Worm (Caenorhabditis elegans): ENCODE results near the gene mrpl-45.

The mrpl-45 gene

ce11 chrIII:1230174-1230573 is 28.4 kb upstream of the mrpl-45 start, which contains the start of gene pes-4:
Gene pes-4 (minus strand): TSS chrIII:1230274.
- TF ChIP-seq ekl-4 (GFP tag; IDR thresholded peaks at IDR 0.05) (no peak), hmg-1.2 (GFP tag; IDR thresholded peaks at IDR 0.05) (peak; percentile 46; the same call in 1 of the 2 replicates), ztf-6 (GFP tag; IDR thresholded peaks at IDR 0.05) (no peak)

- TF ChIP-seq zfh-2 (GFP tag; conservative IDR thresholded peaks at IDR 0.05) (peak; percentile 63), pha-4 (tag; optimal IDR thresholded peaks at IDR 0.05) (no peak), hmg-1.2 (GFP tag; IDR thresholded peaks at IDR 0.05) (peak; percentile 79)
These were observed 27.7 kb upstream of the mrpl-45 start for ce11 chrIII:1229510-1229909.

DNA sequence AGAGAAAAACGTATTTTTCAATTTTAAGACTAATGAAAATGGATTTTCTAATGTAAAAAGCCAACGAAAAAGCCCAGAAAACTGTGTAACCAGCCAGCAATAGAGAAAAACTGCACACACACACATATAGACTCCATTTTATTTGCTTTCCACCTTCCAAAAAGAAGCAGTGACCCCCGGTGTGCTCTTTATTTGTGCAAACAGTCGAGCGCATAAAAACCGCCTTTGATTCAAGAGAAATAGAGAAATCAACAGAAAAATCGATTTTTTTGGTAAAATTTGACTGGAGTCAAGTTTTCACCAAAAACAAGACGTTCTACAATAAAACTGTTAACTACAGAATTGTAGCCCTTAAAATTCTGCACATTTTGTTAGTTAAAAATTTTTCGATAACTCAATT is 26.8 kb upstream of the mrpl-45 start:
- TF ChIP-seq dpff-1 (tag; optimal IDR thresholded peaks at IDR 0.05) = no peak
- TF ChIP-seq mxl-1 (tag; optimal IDR thresholded peaks at IDR 0.05) = no peak
- TF ChIP-seq nhr-179 (tag; optimal IDR thresholded peaks at IDR 0.05) = no peak
- no peak for TF ChIP-seq nhr-90 (tag; optimal IDR thresholded peaks at IDR 0.05)
- no peak for TF ChIP-seq madf-3 (GFP tag; IDR thresholded peaks at IDR 0.05)
- no peak for TF ChIP-seq lin-54 (GFP tag; optimal IDR thresholded peaks at IDR 0.05)
- TF ChIP-seq madf-6 (GFP tag; IDR thresholded peaks at IDR 0.05) = no peak

- TF ChIP-seq nfya-1 (tag; optimal IDR thresholded peaks at IDR 0.05; ENCODE audit: borderline replicate concordance, insufficient read depth) (no peak), akir-1 (GFP tag; optimal IDR thresholded peaks at IDR 0.05) (no peak), hmg-1.2 (GFP tag; IDR thresholded peaks at IDR 0.05) (peak; percentile 56; the same call in 1 of the 2 replicates), nhr-80 (tag; optimal IDR thresholded peaks at IDR 0.05) (peak; percentile 62)
These were observed 24.4 kb upstream of the mrpl-45 start for ce11 chrIII:1226256-1226655.

DNA sequence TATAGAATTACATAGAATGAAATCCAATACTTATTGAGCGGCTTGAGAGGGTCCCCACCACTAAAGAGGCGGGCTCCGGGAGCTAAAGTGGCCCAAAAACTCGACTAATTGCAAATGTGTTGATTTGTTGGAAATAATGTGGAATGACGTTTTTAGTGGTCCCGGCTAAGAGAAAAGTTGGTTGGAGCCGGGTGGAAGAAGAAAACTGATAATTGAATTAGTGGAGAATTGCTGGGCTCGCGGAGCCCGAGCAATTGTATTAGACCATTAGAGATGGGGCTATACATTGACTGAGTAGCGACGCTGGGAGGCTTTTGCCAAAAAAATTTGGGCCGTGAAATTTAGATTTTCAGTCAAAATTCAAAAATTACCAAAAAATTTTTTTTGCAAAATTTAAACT is 23.8 kb upstream of the mrpl-45 start:
- TF ChIP-seq him-1 (tag; optimal IDR thresholded peaks at IDR 0.05) = no peak
- no peak for TF ChIP-seq C06A6.2 (GFP tag; conservative IDR thresholded peaks at IDR 0.05)
- no peak for TF ChIP-seq B0261.1 (tag; optimal IDR thresholded peaks at IDR 0.05)
- TF ChIP-seq F57C9.4 (tag; optimal IDR thresholded peaks at IDR 0.05) = no peak
- TF ChIP-seq snpc-4 (GFP tag; optimal IDR thresholded peaks at IDR 0.05) = no peak
- no peak for TF ChIP-seq snpc-4 (tag; optimal IDR thresholded peaks at IDR 0.05)
- no peak for TF ChIP-seq Y79H2A.3 (GFP tag; conservative IDR thresholded peaks at IDR 0.05)
- TF ChIP-seq let-607 (tag; optimal IDR thresholded peaks at IDR 0.05) = no peak
- no peak for TF ChIP-seq F39B2.1 (GFP tag; IDR thresholded peaks at IDR 0.05)
- TF ChIP-seq ztf-6 (GFP tag; IDR thresholded peaks at IDR 0.05) = no peak
- TF ChIP-seq ztf-22 (GFP tag; optimal IDR thresholded peaks at IDR 0.05) = no peak
- TF ChIP-seq tbp1 (GFP tag; optimal IDR thresholded peaks at IDR 0.05) = no peak
- no peak for TF ChIP-seq madf-8 (GFP tag; conservative IDR thresholded peaks at IDR 0.05)
- no peak for TF ChIP-seq nhr-90 (tag; optimal IDR thresholded peaks at IDR 0.05)
- no peak for TF ChIP-seq ceh-91 (GFP tag; IDR thresholded peaks at IDR 0.05)
- TF ChIP-seq lin-54 (GFP tag; optimal IDR thresholded peaks at IDR 0.05) = no peak
- no peak for TF ChIP-seq attf-5 (GFP tag; optimal IDR thresholded peaks at IDR 0.05)

DNA sequence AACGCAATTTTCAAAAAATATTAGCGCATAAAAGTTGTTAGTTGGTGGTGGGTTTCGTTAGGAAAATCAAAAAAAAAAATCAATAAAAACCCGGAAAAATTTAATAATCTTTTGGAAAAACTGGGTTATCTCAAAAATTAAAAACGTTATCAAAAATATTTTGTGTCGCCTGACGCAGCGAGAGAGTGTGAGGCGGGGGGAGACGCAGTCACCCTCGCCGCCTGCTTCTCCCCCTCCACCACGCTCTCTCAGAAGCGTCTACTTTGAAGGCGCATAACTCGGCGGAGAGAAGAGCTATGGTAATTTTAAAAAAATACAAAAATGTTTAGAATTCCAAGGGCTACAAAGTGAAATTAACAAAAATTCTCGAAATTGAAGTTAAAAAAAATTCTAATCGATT is 23.3 kb upstream of the mrpl-45 start:
- TF ChIP-seq aptf-2 (GFP tag; conservative IDR thresholded peaks at IDR 0.05) (no peak), zfh-2 (GFP tag; conservative IDR thresholded peaks at IDR 0.05) (peak; percentile 66), hmg-1.2 (GFP tag; IDR thresholded peaks at IDR 0.05) (peak; percentile 76), snpc-1.1 (tag; optimal IDR thresholded peaks at IDR 0.05; ENCODE audit: insufficient read depth) (no peak), sptf-2 (GFP tag; optimal IDR thresholded peaks at IDR 0.05) (no peak), F52B5.7 (tag; optimal IDR thresholded peaks at IDR 0.05) (no peak)

Measured in whole organism, young adult.